Worm (Caenorhabditis elegans) whole organism, young adult: ENCODE data around the gene pals-20.

Source experiments
- F22D6.2 ChIP-seq: sonication (generic microtip); optimal IDR thresholded peaks from 2 replicates; lab custom pipeline; 2016; ENCODE audit warnings: mild to moderate bottlenecking, missing genetic modification characterization, missing compliant biosample characterization
- ama-1 ChIP-seq, 3 experiments: fragments of 150-350 bp in 1 of 3; sonication (generic microtip) in 2 of 3; optimal IDR thresholded peaks; 2 replicates each; lab custom pipeline; 2014 to 2018; ENCODE audit warnings: missing biosample characterization in 2 of 3, missing genetic modification characterization in 2 of 3, missing genetic modification reagents in 2 of 3
- dpff-1 ChIP-seq: sonication (generic microtip); optimal IDR thresholded peaks from 2 replicates; lab custom pipeline; 2017; ENCODE audit warnings: mild to moderate bottlenecking, missing genetic modification characterization, missing compliant biosample characterization
- lin-40 ChIP-seq: sonication (generic microtip); optimal IDR thresholded peaks from 2 replicates; lab custom pipeline; 2016; ENCODE audit warnings: missing genetic modification characterization, mild to moderate bottlenecking, missing compliant biosample characterization, missing genotype, missing genetic modification reagents
- lir-1 ChIP-seq: fragments of 200-800 bp; sonication (Bioruptor generic); conservative IDR thresholded peaks from 2 replicates; pipeline ENCODE4 v1.3.6; 2022; ENCODE audit warnings: missing genetic modification reagents, missing genetic modification characterization, missing compliant biosample characterization
- mel-28 ChIP-seq: sonication (generic microtip); optimal IDR thresholded peaks from 2 replicates; lab custom pipeline; 2016; ENCODE audit warnings: borderline replicate concordance, mild to moderate bottlenecking, missing genetic modification characterization, missing compliant biosample characterization
- nfya-1 ChIP-seq: sonication (generic microtip); optimal IDR thresholded peaks from 2 replicates; lab custom pipeline; 2017; ENCODE audit warnings: antibody characterized with exemption, missing compliant biosample characterization, missing genetic modification characterization, borderline replicate concordance; ENCODE audit not compliant: insufficient read depth
- nhr-90 ChIP-seq: sonication (generic microtip); optimal IDR thresholded peaks from 2 replicates; lab custom pipeline; 2016; ENCODE audit warnings: missing genotype, mild to moderate bottlenecking, missing genetic modification characterization, missing compliant biosample characterization
- unc-62 ChIP-seq: fragments of 150-350 bp; optimal IDR thresholded peaks from 2 replicates; lab custom pipeline; 2014; ENCODE audit warnings: missing biosample characterization, missing genetic modification reagents, missing genetic modification characterization

DNA sequence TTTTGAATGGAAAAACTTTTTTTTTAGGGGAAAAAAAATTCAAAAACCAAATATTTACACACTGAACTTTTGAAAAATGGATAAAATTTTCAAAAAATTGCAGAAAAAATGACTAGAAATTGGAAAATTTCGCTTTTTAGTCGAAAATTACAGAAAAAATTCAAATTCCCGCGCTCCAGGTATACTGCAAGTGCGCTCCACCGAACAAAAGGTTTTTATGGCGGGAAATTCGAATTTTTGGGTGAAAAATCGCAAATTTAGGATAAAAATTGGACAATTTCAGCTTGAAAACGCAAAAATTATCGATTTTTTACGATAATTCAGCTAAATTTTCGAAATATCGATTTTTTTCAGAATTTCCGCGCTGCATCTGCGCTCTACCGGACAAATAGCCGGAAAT, 41.2 kb upstream of the pals-20 start:
- TF ChIP-seq ama-1 (optimal IDR thresholded peaks at IDR 0.05; lab: Kevin White, UChicago) (no peak), ama-1 (GFP tag; optimal IDR thresholded peaks at IDR 0.05; lab: Kevin White, UChicago) (no peak), unc-62 (GFP tag; lab: Kevin White, UChicago) (no peak), nhr-90 (no peak), mel-28 (tag; lab: Kevin White, UChicago) (no peak), lin-40 (tag; lab: Kevin White, UChicago) (no peak), lir-1 (GFP tag; lab: Robert Waterston, UW) (no peak), dpff-1 (tag; lab: Kevin White, UChicago) (no peak), F22D6.2 (no peak), nfya-1 (no peak)
